Fruit fly (Drosophila melanogaster): Measurements from ENCODE around the gene CG17028.

Gene CG17028

DNA sequence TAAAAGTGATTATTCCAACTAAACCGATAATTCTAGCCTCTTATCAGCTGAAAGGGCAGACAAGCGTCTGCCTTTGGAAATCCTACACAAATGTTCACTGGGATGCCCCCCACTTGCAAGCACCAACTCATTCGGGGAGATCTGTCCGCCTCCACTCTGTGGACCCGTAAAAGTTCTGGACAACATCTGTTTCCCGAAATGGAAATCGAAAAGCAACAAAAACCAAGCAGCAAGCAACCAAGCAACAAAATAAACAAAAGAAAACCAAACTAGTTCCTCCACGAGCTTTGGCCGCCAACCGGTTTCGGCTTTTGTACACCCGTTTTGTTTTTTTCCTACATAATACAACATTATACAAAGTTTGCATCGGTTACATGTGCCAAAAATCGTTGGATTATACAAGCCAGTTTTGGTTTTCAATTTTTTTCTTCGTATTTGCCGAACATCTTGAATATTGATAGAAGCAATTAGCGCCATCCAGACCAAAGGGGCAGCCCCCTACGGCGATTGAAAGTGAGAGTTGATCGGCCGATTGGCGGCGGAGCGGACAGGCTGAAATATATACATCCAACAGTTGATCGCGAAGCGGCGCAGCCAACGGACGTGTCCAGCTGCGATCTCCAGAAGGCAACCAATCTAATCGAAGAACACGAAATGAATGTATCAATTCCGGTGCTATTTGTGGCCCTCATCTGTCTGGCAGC, 19.6 kb upstream of the CG17028 start, which contains the start of gene CG17032:
CG17032 (plus strand) TSS at position 232 of the 704 bp plus-strand sequence.
- TF ChIP-seq CG5204 (GFP tag; optimal IDR thresholded peaks at IDR 0.05) (no peak), toe (GFP tag; optimal IDR thresholded peaks at IDR 0.05) (no peak), CG1620 (GFP tag; optimal IDR thresholded peaks at IDR 0.05) (no peak), tj (GFP tag; optimal IDR thresholded peaks at IDR 0.05) (no peak), kay (GFP tag; ENCODE audit: borderline replicate concordance) (no peak), CG12768 (GFP tag; optimal IDR thresholded peaks at IDR 0.05) (no peak), Hr96 (GFP tag; optimal IDR thresholded peaks at IDR 0.05) (no peak), bab1 (GFP tag; optimal IDR thresholded peaks at IDR 0.05) (no peak), pad (GFP tag; optimal IDR thresholded peaks at IDR 0.05) (no peak), Crg-1 (GFP tag; optimal IDR thresholded peaks at IDR 0.05) (no peak), cic (GFP tag; optimal IDR thresholded peaks at IDR 0.05) (no peak), Clk (GFP tag; optimal IDR thresholded peaks at IDR 0.05) (no peak), CG7101 (tag; optimal IDR thresholded peaks at IDR 0.05) (no peak), ovo (GFP tag; optimal IDR thresholded peaks at IDR 0.05) (no peak), Mnt (GFP tag; optimal IDR thresholded peaks at IDR 0.05) (no peak), CG7045 (GFP tag; optimal IDR thresholded peaks at IDR 0.05) (no peak), CG33017 (tag; optimal IDR thresholded peaks at IDR 0.05) (no peak), cnc (optimal IDR thresholded peaks at IDR 0.05) (no peak)

DNA sequence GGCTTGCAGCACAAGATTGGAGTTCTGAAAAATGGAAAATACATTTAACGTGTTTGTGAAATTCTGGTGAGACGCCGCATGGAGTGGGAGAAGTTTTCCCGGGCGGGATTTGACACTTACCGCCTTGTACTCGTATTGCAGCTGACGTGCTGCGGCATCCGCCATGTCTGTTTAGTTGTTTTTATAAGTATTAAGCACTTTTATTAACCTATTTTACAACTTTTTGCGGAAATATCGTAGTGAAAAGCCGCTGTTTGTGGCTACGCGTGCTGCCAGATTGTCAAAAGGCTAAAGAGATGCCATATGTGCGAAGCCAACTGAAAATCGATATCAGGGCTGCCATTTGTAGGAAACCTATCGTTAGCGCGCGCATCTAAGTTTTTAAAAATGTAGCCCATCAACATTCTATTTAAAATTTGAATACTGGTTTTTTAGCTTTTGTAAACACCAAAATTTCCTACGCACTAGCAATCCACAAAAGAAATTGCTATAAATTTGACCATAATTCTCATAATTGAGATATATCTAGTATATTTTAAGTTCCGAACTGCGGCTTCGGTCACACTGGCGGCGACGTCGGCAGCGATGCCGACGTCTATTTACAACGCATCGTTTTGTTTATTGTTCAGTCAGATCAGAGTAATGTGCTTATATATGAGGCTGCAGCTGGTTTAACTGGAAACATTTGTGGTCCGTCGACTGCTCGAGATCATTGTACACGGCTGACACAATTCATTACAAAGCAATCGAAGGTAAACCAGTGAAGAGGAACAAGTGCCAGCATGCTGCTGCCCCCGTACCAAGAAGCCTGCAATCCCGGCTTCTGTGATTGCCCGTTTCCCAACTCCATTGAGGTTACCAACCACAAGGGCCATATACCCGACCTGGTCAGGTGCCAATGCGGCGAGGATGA, 10.5 kb upstream of the CG17028 start, which contains the start of the genes Brr2 and CG10516:
Brr2 (minus strand) TSS at position 285 of the 913 bp plus-strand sequence.
CG10516 (plus strand) TSS at position 617 of the 913 bp plus-strand sequence.
- TF ChIP-seq Mnt (GFP tag; optimal IDR thresholded peaks at IDR 0.05) (peak; percentile 43), CG1620 (GFP tag; optimal IDR thresholded peaks at IDR 0.05) (peak; percentile 44), toe (GFP tag; optimal IDR thresholded peaks at IDR 0.05) (peak; percentile 65), ovo (GFP tag; optimal IDR thresholded peaks at IDR 0.05) (no peak), Hr96 (GFP tag; optimal IDR thresholded peaks at IDR 0.05) (peak; percentile 47), cic (GFP tag; optimal IDR thresholded peaks at IDR 0.05) (no peak), CG5204 (GFP tag; optimal IDR thresholded peaks at IDR 0.05) (no peak), CG11617 (GFP tag; optimal IDR thresholded peaks at IDR 0.05) (peak; percentile 40), bab1 (GFP tag; optimal IDR thresholded peaks at IDR 0.05) (peak; percentile 76), CG7101 (tag; optimal IDR thresholded peaks at IDR 0.05) (no peak), CG14711 (tag; optimal IDR thresholded peaks at IDR 0.05) (peak; percentile 17)

DNA sequence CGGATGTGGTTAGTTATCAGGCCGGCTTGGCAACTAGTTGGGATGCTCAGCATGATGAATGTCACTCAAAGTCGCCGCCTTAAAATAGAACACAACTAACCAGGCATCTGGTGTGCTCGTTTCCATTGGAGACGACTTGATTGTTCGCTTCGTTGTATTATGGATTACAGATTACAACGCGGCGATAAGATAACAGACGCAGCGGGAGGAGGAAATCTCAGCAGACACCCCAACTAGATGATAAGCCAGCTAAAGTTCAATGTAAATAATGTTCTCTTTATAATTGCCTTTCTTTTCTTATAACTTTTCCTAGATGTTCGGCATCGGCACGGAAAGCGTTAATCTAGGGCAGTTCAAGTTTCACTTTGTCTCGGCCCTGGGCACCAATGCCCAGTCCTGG, 9.6 kb upstream of the CG17028 start:
- no peak for TF ChIP-seq ovo (GFP tag; optimal IDR thresholded peaks at IDR 0.05)
- TF ChIP-seq CG11617 (GFP tag; optimal IDR thresholded peaks at IDR 0.05), result no peak
- TF ChIP-seq CG33017 (tag; optimal IDR thresholded peaks at IDR 0.05), result no peak
- no peak for TF ChIP-seq tj (GFP tag; optimal IDR thresholded peaks at IDR 0.05)
- TF ChIP-seq bab1 (GFP tag; optimal IDR thresholded peaks at IDR 0.05), result peak; percentile 5
- peak; percentile 50 for TF ChIP-seq cic (GFP tag; optimal IDR thresholded peaks at IDR 0.05)

DNA sequence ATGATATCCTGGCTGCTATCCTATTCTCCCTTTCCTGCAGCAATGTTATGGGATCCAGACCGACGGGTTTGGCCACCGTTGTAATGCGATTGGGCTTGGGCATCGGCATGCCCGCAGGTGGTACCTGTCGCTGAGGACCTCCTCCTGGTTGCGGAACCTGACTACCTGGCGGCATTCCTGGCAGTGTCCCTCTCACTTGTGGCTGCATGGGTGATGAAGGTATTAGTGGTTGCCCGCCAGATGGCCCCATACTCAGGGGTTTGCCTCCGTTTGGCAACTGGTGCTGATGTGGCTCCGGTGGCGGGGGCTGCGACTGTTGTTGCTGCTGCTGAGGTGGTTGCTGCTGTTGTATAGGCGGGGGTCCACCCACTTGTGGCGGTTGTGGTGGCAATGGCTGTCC, 4.2 kb upstream of the CG17028 start:
- TF ChIP-seq CG5204 (GFP tag; optimal IDR thresholded peaks at IDR 0.05), result no peak
- TF ChIP-seq cic (GFP tag; optimal IDR thresholded peaks at IDR 0.05), result no peak
- TF ChIP-seq CG14711 (tag; optimal IDR thresholded peaks at IDR 0.05), result no peak
- no peak for TF ChIP-seq CG7101 (tag; optimal IDR thresholded peaks at IDR 0.05)
- no peak for TF ChIP-seq CG1620 (GFP tag; optimal IDR thresholded peaks at IDR 0.05)
- no peak for TF ChIP-seq kay (GFP tag; ENCODE audit: borderline replicate concordance)
- no peak for TF ChIP-seq Crg-1 (GFP tag; optimal IDR thresholded peaks at IDR 0.05)
- TF ChIP-seq Clk (GFP tag; optimal IDR thresholded peaks at IDR 0.05), result no peak
- TF ChIP-seq CG7045 (GFP tag; optimal IDR thresholded peaks at IDR 0.05), result no peak
- no peak for TF ChIP-seq cnc (optimal IDR thresholded peaks at IDR 0.05)
- TF ChIP-seq ovo (GFP tag; optimal IDR thresholded peaks at IDR 0.05), result no peak
- TF ChIP-seq CG11617 (GFP tag; optimal IDR thresholded peaks at IDR 0.05), result no peak
- TF ChIP-seq bab1 (GFP tag; optimal IDR thresholded peaks at IDR 0.05), result no peak
- no peak for TF ChIP-seq Mnt (GFP tag; optimal IDR thresholded peaks at IDR 0.05)

DNA sequence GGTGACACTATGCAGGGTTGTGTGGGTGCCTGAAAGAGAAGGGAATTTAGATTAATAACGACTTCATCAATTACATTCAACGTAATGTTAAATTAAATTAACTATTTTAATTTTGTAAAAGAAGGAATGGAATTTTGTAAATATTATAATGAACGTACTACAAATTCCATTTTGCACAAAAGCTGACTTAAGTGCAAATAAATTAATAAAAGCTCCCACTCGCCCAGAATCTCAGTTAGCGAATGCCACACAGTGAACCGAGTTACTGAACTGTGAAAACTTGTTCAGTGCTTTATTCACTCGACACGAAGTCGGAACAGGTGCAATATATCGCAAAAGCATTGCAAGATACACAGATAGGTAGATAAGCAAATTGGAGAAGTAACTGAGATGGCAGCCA, 3.3 kb upstream of the CG17028 start, which contains the start of gene CG17026:
CG17026 (plus strand) TSS at position 301 of the 400 bp plus-strand sequence.
- TF ChIP-seq pad (GFP tag; optimal IDR thresholded peaks at IDR 0.05) (no peak), toe (GFP tag; optimal IDR thresholded peaks at IDR 0.05) (no peak), cic (GFP tag; optimal IDR thresholded peaks at IDR 0.05) (peak; percentile 43), CG33017 (tag; optimal IDR thresholded peaks at IDR 0.05) (no peak), tj (GFP tag; optimal IDR thresholded peaks at IDR 0.05) (no peak), CG5204 (GFP tag; optimal IDR thresholded peaks at IDR 0.05) (no peak)

DNA sequence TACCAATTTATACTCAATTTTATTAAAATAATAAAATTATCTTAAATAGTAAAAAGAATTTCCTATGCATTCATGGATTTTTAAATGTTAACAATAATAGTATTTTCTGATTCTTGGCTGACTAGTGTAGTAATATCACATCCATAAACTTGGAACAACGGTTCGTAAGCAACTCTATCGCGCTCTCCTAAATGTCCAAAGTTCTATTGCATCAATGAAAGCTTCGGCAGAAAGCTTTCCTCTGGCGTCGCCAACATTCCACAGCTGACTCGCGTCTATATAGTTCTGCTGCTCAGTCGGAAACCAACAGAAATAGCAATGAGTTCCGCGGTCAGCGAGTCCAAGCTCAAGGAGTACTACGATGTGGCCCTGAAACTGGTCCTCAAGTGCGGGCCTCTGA, 1.6 kb upstream of the CG17028 start, which contains the start of gene CG17029:
CG17029 (plus strand) TSS at position 113 of the 400 bp plus-strand sequence.
- TF ChIP-seq toe (GFP tag; optimal IDR thresholded peaks at IDR 0.05) (no peak), kay (GFP tag; ENCODE audit: borderline replicate concordance) (no peak), CG12768 (GFP tag; optimal IDR thresholded peaks at IDR 0.05) (peak; percentile 82), cnc (optimal IDR thresholded peaks at IDR 0.05) (no peak), cic (GFP tag; optimal IDR thresholded peaks at IDR 0.05) (peak; percentile 62), tj (GFP tag; optimal IDR thresholded peaks at IDR 0.05) (no peak), Mnt (GFP tag; optimal IDR thresholded peaks at IDR 0.05) (no peak), CG14711 (tag; optimal IDR thresholded peaks at IDR 0.05) (peak; percentile 88), pad (GFP tag; optimal IDR thresholded peaks at IDR 0.05) (peak; percentile 16), CG7045 (GFP tag; optimal IDR thresholded peaks at IDR 0.05) (no peak), CG5204 (GFP tag; optimal IDR thresholded peaks at IDR 0.05) (no peak), ovo (GFP tag; optimal IDR thresholded peaks at IDR 0.05) (no peak), CG33017 (tag; optimal IDR thresholded peaks at IDR 0.05) (peak; percentile 20), bab1 (GFP tag; optimal IDR thresholded peaks at IDR 0.05) (peak; percentile 19), CG11617 (GFP tag; optimal IDR thresholded peaks at IDR 0.05) (no peak), CG1620 (GFP tag; optimal IDR thresholded peaks at IDR 0.05) (no peak), Hr96 (GFP tag; optimal IDR thresholded peaks at IDR 0.05) (no peak), Crg-1 (GFP tag; optimal IDR thresholded peaks at IDR 0.05) (no peak), Clk (GFP tag; optimal IDR thresholded peaks at IDR 0.05) (no peak), CG7101 (tag; optimal IDR thresholded peaks at IDR 0.05) (no peak)

Measured in whole organism, adult.